Fruit fly (Drosophila melanogaster) whole organism: ENCODE measurements around the gene AsnRS.

ENCODE experiments used
- CG8478 ChIP-seq: fragments of >200 bp; optimal IDR thresholded peaks from 2 replicates; lab custom pipeline; 2018; ENCODE audit warnings: inconsistent platforms
- pan ChIP-seq: fragments of >200 bp; optimal IDR thresholded peaks from 2 replicates; lab custom pipeline; 2017
- psq ChIP-seq: fragments of >200 bp; optimal IDR thresholded peaks from 2 replicates; lab custom pipeline; 2017

DNA sequence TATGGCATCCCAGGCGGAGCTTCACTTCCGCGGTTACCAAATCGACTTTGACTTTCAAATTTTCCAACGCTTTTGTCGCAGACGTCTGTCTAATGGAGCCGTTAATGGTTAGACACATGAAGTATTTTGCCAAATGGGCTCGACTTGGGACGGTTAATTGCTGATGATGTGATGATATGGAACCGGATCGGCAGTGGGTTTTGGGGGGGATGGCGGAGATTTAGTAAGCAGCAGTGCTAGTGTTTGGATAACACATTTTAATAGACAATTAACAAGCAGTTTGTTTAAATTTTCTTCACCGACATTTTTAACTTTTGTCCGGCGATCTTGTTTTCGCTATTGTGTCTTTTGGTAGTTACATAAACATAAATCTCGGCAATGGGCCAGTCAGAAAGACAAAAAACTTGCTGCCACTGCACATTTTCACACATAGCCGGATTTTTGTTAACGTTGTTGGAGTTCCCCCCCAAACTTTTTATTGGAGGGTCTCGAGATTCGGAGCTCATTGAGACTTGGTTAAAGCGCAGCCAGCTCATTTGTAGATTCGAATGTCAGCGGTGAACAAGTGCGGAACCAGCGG, 22.0 kb downstream of the AsnRS start, which contains the start of gene amd:
- TF ChIP-seq psq (lab: Kevin White, UChicago) (no peak), pan (lab: Kevin White, UChicago) (no peak), CG8478 (lab: Kevin White, UChicago) (no peak)
